Fruit fly (Drosophila melanogaster): ENCODE measurements around the gene neur.

neur gene

dm6 chr3R:9055119-9056105 is 16.1 kb upstream of the neur start (continued):
- TF ChIP-seq CG9705 (GFP tag; optimal IDR thresholded peaks at IDR 0.05), result peak; percentile 82

DNA sequence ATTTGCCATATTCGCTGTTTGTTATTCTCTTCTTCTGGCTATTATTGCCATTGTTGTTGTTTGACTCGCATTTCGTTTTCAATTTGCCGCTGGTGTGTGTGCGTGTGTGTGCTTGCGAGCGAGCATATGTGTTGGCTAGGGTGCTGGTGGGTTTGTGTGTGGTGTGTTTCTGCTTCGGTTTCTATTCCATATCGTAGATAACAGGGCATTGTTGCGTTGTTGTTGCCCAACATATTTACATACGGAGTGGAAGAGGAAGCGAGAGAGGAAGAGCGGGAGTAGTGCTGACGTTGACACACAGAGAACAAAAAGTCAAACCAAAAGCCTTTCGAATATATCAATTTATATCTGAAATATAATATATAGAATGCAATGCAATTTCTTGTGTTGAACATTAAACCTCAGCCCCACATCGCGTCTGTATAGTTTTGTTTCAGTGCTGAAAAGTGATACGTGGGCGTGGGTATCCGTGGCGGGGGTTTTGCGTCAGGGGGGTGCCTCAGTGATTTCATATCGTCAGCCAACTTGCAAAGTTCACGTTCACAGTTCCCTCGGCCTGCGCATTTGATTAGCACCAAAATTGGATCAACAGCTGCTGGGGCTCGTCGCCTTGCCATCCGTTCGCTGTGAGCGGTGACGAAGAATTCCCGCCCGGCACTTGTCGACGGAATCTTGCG is 15.3 kb upstream of the neur start:
- no peak for TF ChIP-seq pan (optimal IDR thresholded peaks at IDR 0.05)
- peak; percentile 4 for TF ChIP-seq Jra (GFP tag; optimal IDR thresholded peaks at IDR 0.05)
- TF ChIP-seq Dif (GFP tag; optimal IDR thresholded peaks at IDR 0.05; ENCODE audit: partially characterized antibody), result no peak
- no peak for TF ChIP-seq tai (GFP tag; optimal IDR thresholded peaks at IDR 0.05)
- TF ChIP-seq Vsx2 (GFP tag; optimal IDR thresholded peaks at IDR 0.05; ENCODE audit: partially characterized antibody), result no peak
- peak; percentile 18 for TF ChIP-seq HLH106 (tag; optimal IDR thresholded peaks at IDR 0.05)
- peak; percentile 22 for TF ChIP-seq dmrt93B (GFP tag; optimal IDR thresholded peaks at IDR 0.05)
- no peak for TF ChIP-seq Rel (GFP tag; optimal IDR thresholded peaks at IDR 0.05)
- TF ChIP-seq Rel (tag; optimal IDR thresholded peaks at IDR 0.05), result no peak
- TF ChIP-seq h (GFP tag; optimal IDR thresholded peaks at IDR 0.05), result no peak
- TF ChIP-seq Hnf4 (GFP tag; optimal IDR thresholded peaks at IDR 0.05), result no peak
- peak; percentile 52 for TF ChIP-seq OdsH (GFP tag; optimal IDR thresholded peaks at IDR 0.05)
- no peak for TF ChIP-seq CG32264 (GFP tag; optimal IDR thresholded peaks at IDR 0.05)
- no peak for TF ChIP-seq GATAd (GFP tag; optimal IDR thresholded peaks at IDR 0.05)
- no peak for TF ChIP-seq brk (GFP tag; optimal IDR thresholded peaks at IDR 0.05)
- peak; percentile 5 for TF ChIP-seq rgr (GFP tag; optimal IDR thresholded peaks at IDR 0.05)
- peak; percentile 22 for TF ChIP-seq sage (GFP tag; optimal IDR thresholded peaks at IDR 0.05)
- peak in 1 of 2 experiments; percentile 46 for TF ChIP-seq foxo (GFP tag; optimal IDR thresholded peaks at IDR 0.05)
- no peak for TF ChIP-seq psq (GFP tag; optimal IDR thresholded peaks at IDR 0.05)
- no peak for TF ChIP-seq lola (GFP tag; optimal IDR thresholded peaks at IDR 0.05)
- peak; percentile 27 for TF ChIP-seq sv (GFP tag; optimal IDR thresholded peaks at IDR 0.05)

dm6 chr3R:9053850-9054441 is 14.7 kb upstream of the neur start:
- TF ChIP-seq Abd-B (GFP tag; optimal IDR thresholded peaks at IDR 0.05) (no peak), HLH106 (tag; optimal IDR thresholded peaks at IDR 0.05) (peak; percentile 72), CG32264 (GFP tag; optimal IDR thresholded peaks at IDR 0.05) (peak; percentile 50), Sp1 (GFP tag; optimal IDR thresholded peaks at IDR 0.05) (peak; percentile 57), sv (GFP tag; optimal IDR thresholded peaks at IDR 0.05) (no peak), Rel (GFP tag; optimal IDR thresholded peaks at IDR 0.05) (no peak), Rel (tag; optimal IDR thresholded peaks at IDR 0.05) (no peak), lola (GFP tag; optimal IDR thresholded peaks at IDR 0.05) (no peak), N (GFP tag; optimal IDR thresholded peaks at IDR 0.05) (no peak), brk (GFP tag; optimal IDR thresholded peaks at IDR 0.05) (no peak), Dif (GFP tag; optimal IDR thresholded peaks at IDR 0.05; ENCODE audit: partially characterized antibody) (peak; percentile 75), Hnf4 (GFP tag; optimal IDR thresholded peaks at IDR 0.05) (no peak), CrebA (GFP tag; optimal IDR thresholded peaks at IDR 0.05; ENCODE audit: borderline replicate concordance) (no peak), Vsx2 (GFP tag; optimal IDR thresholded peaks at IDR 0.05; ENCODE audit: partially characterized antibody) (no peak), ey (GFP tag; optimal IDR thresholded peaks at IDR 0.05) (peak; percentile 71), CG9705 (GFP tag; optimal IDR thresholded peaks at IDR 0.05) (peak; percentile 4), fru (GFP tag; optimal IDR thresholded peaks at IDR 0.05) (peak; percentile 76), rgr (GFP tag; optimal IDR thresholded peaks at IDR 0.05) (peak; percentile 24), Hr83 (GFP tag; optimal IDR thresholded peaks at IDR 0.05; ENCODE audit: poor library complexity, severe bottlenecking) (peak; percentile 45), Dfd (GFP tag; optimal IDR thresholded peaks at IDR 0.05) (no peak), psq (GFP tag; optimal IDR thresholded peaks at IDR 0.05) (peak; percentile 42), woc (GFP tag; optimal IDR thresholded peaks at IDR 0.05) (peak; percentile 50), foxo (GFP tag; optimal IDR thresholded peaks at IDR 0.05) (peak in 1 of 2 experiments; percentile 73), GATAd (GFP tag; optimal IDR thresholded peaks at IDR 0.05) (no peak), tai (GFP tag; optimal IDR thresholded peaks at IDR 0.05) (no peak), Myc (optimal IDR thresholded peaks at IDR 0.05) (no peak), jim (GFP tag; optimal IDR thresholded peaks at IDR 0.05) (no peak), Hr78 (GFP tag; optimal IDR thresholded peaks at IDR 0.05) (no peak), Mio (GFP tag; optimal IDR thresholded peaks at IDR 0.05) (no peak), pan (optimal IDR thresholded peaks at IDR 0.05) (no peak), Jra (GFP tag; optimal IDR thresholded peaks at IDR 0.05) (no peak), OdsH (GFP tag; optimal IDR thresholded peaks at IDR 0.05) (no peak), dmrt93B (GFP tag; optimal IDR thresholded peaks at IDR 0.05) (peak; percentile 66), h (GFP tag; optimal IDR thresholded peaks at IDR 0.05) (peak; percentile 51), dl (GFP tag; optimal IDR thresholded peaks at IDR 0.05; ENCODE audit: insufficient read depth in 1 of 2, partially characterized antibody in 2 of 2) (no peak), dsf (GFP tag; optimal IDR thresholded peaks at IDR 0.05; ENCODE audit: borderline replicate concordance) (no peak), br (GFP tag; optimal IDR thresholded peaks at IDR 0.05) (peak; percentile 66), usp (GFP tag; optimal IDR thresholded peaks at IDR 0.05) (no peak), sage (GFP tag; optimal IDR thresholded peaks at IDR 0.05) (no peak)

Measured in whole organism, wandering third instar larva.